Worm (Caenorhabditis elegans): ENCODE results near the gene C17E7.4.

- TF ChIP-seq pqm-1 (tag; optimal IDR thresholded peaks at IDR 0.05): no peak
- TF ChIP-seq ztf-11 (tag; optimal IDR thresholded peaks at IDR 0.05): no peak
- TF ChIP-seq lin-15B (tag; optimal IDR thresholded peaks at IDR 0.05): no peak
- no peak for TF ChIP-seq nfya-1 (tag; optimal IDR thresholded peaks at IDR 0.05; ENCODE audit: insufficient read depth)
- TF ChIP-seq fos-1 (tag; optimal IDR thresholded peaks at IDR 0.05): no peak
These were observed 19.8 kb downstream of the C17E7.4 start, which contains the start of gene srx-68 for ce11 chrV:3912472-3912871.

All from whole organism, L3 larva.